Worm (Caenorhabditis elegans): Measurements from ENCODE around the gene W08F4.13.

DNA sequence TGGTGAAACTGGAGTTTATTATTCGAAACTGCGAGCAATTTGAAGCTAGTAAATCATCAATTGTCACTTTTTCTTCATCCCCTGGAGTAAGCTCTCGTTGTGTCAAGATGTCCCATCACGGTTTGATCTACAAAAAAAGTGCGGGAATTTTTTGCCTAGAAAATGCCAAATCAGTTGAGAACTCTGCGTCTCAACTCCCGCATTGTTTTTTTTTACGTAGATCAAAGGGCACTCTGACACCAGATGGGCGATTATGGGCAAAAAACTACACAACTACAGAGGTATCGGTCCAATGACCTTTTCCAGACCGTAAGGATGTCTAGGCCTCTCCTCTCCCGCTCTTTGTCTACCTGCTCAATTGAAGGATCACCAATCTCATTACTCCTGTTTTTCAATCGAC lies 2.9 kb downstream of the W08F4.13 start, which contains the start of gene fbxb-34:
- TF ChIP-seq jun-1 (tag; optimal IDR thresholded peaks at IDR 0.05) (no peak), skn-1 (tag; optimal IDR thresholded peaks at IDR 0.05) (no peak), snpc-4 (tag; optimal IDR thresholded peaks at IDR 0.05) (no peak), zag-1 (tag; optimal IDR thresholded peaks at IDR 0.05) (no peak), nhr-28 (tag; optimal IDR thresholded peaks at IDR 0.05) (no peak), lim-7 (GFP tag; IDR thresholded peaks at IDR 0.05) (no peak), egl-27 (tag; optimal IDR thresholded peaks at IDR 0.05) (no peak), lir-3 (tag; optimal IDR thresholded peaks at IDR 0.05) (no peak), Y75B8A.6 (GFP tag; IDR thresholded peaks at IDR 0.05) (no peak), T26A8.4 (GFP tag; IDR thresholded peaks at IDR 0.05) (no peak), tag-97 (GFP tag; IDR thresholded peaks at IDR 0.05) (no peak), spr-3 (GFP tag; optimal IDR thresholded peaks at IDR 0.05) (no peak)
